Fruit fly (Drosophila melanogaster) whole organism, prepupa: Measurements from ENCODE around the gene CG15643.
A peak's percentile ranks its signal among the peaks of the same experiment; 100 is the strongest.

ENCODE experiments used
- CG10631 ChIP-seq: fragments of 200-800 bp; sonication (Bioruptor generic); optimal IDR thresholded peaks from 2 replicates; lab custom pipeline; 2016; ENCODE audit warnings: missing biosample characterization, missing genetic modification characterization
- CG16779 ChIP-seq: fragments of 200-800 bp; sonication (Bioruptor generic); optimal IDR thresholded peaks from 3 replicates; lab custom pipeline; 2017; ENCODE audit warnings: missing biosample characterization, mild to moderate bottlenecking, missing genetic modification characterization
- CG34406 ChIP-seq: fragments of 200-800 bp; sonication (Bioruptor generic); optimal IDR thresholded peaks from 3 replicates; lab custom pipeline; 2016; ENCODE audit warnings: missing biosample characterization, missing genetic modification characterization
- CG4318 ChIP-seq: fragments of 200-800 bp; sonication (Bioruptor generic); optimal IDR thresholded peaks from 3 replicates; lab custom pipeline; 2017; ENCODE audit warnings: missing biosample characterization, mild to moderate bottlenecking, missing genetic modification characterization
- CG8319 ChIP-seq: fragments of 200-800 bp; sonication (Bioruptor generic); optimal IDR thresholded peaks from 3 replicates; lab custom pipeline; 2016; ENCODE audit warnings: missing biosample characterization, missing genetic modification characterization
- Ets96B ChIP-seq: fragments of 200-800 bp; optimal IDR thresholded peaks from 2 replicates; lab custom pipeline; 2019; ENCODE audit warnings: missing biosample characterization, mild to moderate bottlenecking, missing genetic modification characterization, moderate library complexity
- Hr39 ChIP-seq: fragments of 200-800 bp; sonication (Bioruptor generic); optimal IDR thresholded peaks from 2 replicates; lab custom pipeline; 2016; ENCODE audit warnings: missing biosample characterization, missing genetic modification characterization
- Lpt ChIP-seq: fragments of 200-800 bp; sonication (Bioruptor generic); optimal IDR thresholded peaks from 3 replicates; lab custom pipeline; 2016; ENCODE audit warnings: missing biosample characterization, missing genetic modification characterization
- Smox ChIP-seq: fragments of 200-800 bp; sonication (Bioruptor generic); optimal IDR thresholded peaks from 3 replicates; lab custom pipeline; 2016; ENCODE audit warnings: missing biosample characterization, missing genetic modification characterization
- Sox15 ChIP-seq: fragments of 200-800 bp; sonication (Bioruptor generic); optimal IDR thresholded peaks from 3 replicates; lab custom pipeline; 2016; ENCODE audit warnings: missing biosample characterization, missing genetic modification characterization
- achi ChIP-seq: fragments of 200-800 bp; sonication (Bioruptor generic); optimal IDR thresholded peaks from 3 replicates; lab custom pipeline; 2016; ENCODE audit warnings: missing biosample characterization, missing genetic modification characterization
- pdm3 ChIP-seq: fragments of 200-800 bp; sonication (Bioruptor generic); optimal IDR thresholded peaks from 3 replicates; lab custom pipeline; 2016; ENCODE audit warnings: missing biosample characterization, missing genetic modification characterization
- ss ChIP-seq, 2 experiments: fragments of 200-800 bp; sonication (Bioruptor generic); optimal IDR thresholded peaks; 2 replicates in 1 of 2; 3 replicates in 1 of 2; lab custom pipeline; 2017 to 2018; ENCODE audit warnings: mild to moderate bottlenecking in 2 of 2, missing biosample characterization in 2 of 2, missing genetic modification characterization in 2 of 2, moderate library complexity in 1 of 2

DNA sequence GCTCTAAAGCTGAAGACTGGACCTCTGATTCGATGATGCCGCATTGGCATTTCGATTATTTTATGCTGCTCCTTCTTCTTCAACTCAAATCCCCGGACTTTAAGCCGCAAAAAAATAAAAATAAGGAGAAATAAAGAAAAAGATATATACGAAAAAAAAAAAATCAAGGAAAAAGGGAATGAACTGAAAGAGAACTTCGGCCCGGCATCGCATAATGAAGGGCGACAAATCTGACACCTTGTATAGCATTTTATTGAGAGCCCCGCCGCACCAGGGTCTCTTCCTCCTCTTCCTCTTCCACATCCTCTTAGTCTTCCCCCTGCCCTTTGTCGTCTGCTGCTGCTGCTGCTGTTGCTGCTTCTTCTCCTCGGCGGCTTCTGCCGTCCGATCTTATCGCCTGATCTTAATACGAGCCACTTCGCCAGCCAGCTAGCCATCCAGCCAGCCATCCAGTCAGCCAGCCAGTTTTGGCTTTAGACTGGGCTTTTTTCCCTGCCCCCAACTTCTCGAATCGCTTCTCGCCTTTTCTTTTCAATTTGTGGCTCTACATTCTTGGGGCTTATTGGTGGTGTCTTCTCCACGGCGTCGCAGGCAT is 36.9 kb upstream of the CG15643 start:
- no peak for TF ChIP-seq Sox15 (GFP tag; lab: Kevin White, UChicago)
- TF ChIP-seq CG8319 = no peak
- TF ChIP-seq pdm3 (GFP tag; lab: Kevin White, UChicago) = no peak
- no peak for TF ChIP-seq Smox
- TF ChIP-seq ss (GFP tag; optimal IDR thresholded peaks at IDR 0.05; lab: Kevin White, UChicago) = peak; percentile 64
- no peak for TF ChIP-seq CG10631 (GFP tag; lab: Kevin White, UChicago)
- no peak for TF ChIP-seq CG34406 (GFP tag; lab: Kevin White, UChicago)
- no peak for TF ChIP-seq Ets96B
- TF ChIP-seq CG16779 (tag; lab: Kevin White, UChicago) = no peak
- no peak for TF ChIP-seq achi (GFP tag; lab: Kevin White, UChicago)
- TF ChIP-seq CG4318 (GFP tag; lab: Kevin White, UChicago) = no peak
- no peak for TF ChIP-seq Lpt (GFP tag; lab: Kevin White, UChicago)
- no peak for TF ChIP-seq Hr39
